Fruit fly (Drosophila melanogaster) whole organism, embryonic: ENCODE data around the gene CG12118.

Experiments
- Atf3 ChIP-seq: fragments of 200-800 bp; sonication (Bioruptor generic); optimal IDR thresholded peaks from 3 replicates; lab custom pipeline; 2016; ENCODE audit warnings: missing biosample characterization, missing genetic modification characterization
- B-H2 ChIP-seq: fragments of 200-800 bp; sonication (Bioruptor generic); optimal IDR thresholded peaks from 2 replicates; lab custom pipeline; 2018; ENCODE audit warnings: missing biosample characterization, mild to moderate bottlenecking, missing genetic modification characterization
- CG11504 ChIP-seq: fragments of 200-800 bp; sonication (Bioruptor generic); optimal IDR thresholded peaks from 3 replicates; lab custom pipeline; 2019; ENCODE audit warnings: missing biosample characterization, mild to moderate bottlenecking, missing genetic modification characterization, moderate library complexity
- CG12391 ChIP-seq: fragments of 200-800 bp; sonication (Bioruptor generic); optimal IDR thresholded peaks from 3 replicates; lab custom pipeline; 2018; ENCODE audit warnings: missing biosample characterization, mild to moderate bottlenecking, missing genetic modification characterization, moderate library complexity
- CG12769 ChIP-seq: fragments of 200-800 bp; sonication (Bioruptor generic); optimal IDR thresholded peaks from 2 replicates; lab custom pipeline; 2019; ENCODE audit warnings: missing biosample characterization, mild to moderate bottlenecking, missing genetic modification characterization, moderate library complexity
- CG13123 ChIP-seq: fragments of 200-800 bp; sonication (Bioruptor generic); optimal IDR thresholded peaks from 2 replicates; lab custom pipeline; 2016; ENCODE audit warnings: missing biosample characterization, missing genetic modification characterization
- CG15011 ChIP-seq: fragments of 200-800 bp; sonication (Bioruptor generic); optimal IDR thresholded peaks from 3 replicates; lab custom pipeline; 2018; ENCODE audit warnings: missing biosample characterization, mild to moderate bottlenecking, missing genetic modification characterization
- CG1647 ChIP-seq: fragments of 200-800 bp; sonication (Bioruptor generic); optimal IDR thresholded peaks from 3 replicates; lab custom pipeline; 2016; ENCODE audit warnings: missing biosample characterization, missing genetic modification characterization
- CG17829 ChIP-seq: fragments of 200-800 bp; optimal IDR thresholded peaks from 2 replicates; lab custom pipeline; 2019; ENCODE audit warnings: missing biosample characterization, mild to moderate bottlenecking, missing genetic modification characterization, moderate library complexity
- CG2199 ChIP-seq: fragments of 200-800 bp; sonication (Bioruptor generic); IDR thresholded peaks from 3 replicates; pipeline ENCODE4 v1.3.6; 2022; ENCODE audit warnings: missing biosample characterization, missing genetic modification characterization
- CG31441 ChIP-seq: fragments of 200-800 bp; sonication (Bioruptor generic); IDR thresholded peaks from 2 replicates; pipeline ENCODE4 v1.3.6; 2022; ENCODE audit warnings: missing biosample characterization, missing genetic modification characterization
- CG3163 ChIP-seq: fragments of 200-800 bp; sonication (Bioruptor generic); optimal IDR thresholded peaks from 3 replicates; lab custom pipeline; 2016; ENCODE audit warnings: missing biosample characterization, missing genetic modification characterization
- CG3281 ChIP-seq: fragments of 200-800 bp; sonication (Bioruptor generic); optimal IDR thresholded peaks from 3 replicates; lab custom pipeline; 2017; ENCODE audit warnings: missing biosample characterization, mild to moderate bottlenecking, missing genetic modification characterization
- CG6175 ChIP-seq: fragments of 200-800 bp; sonication (Bioruptor generic); IDR thresholded peaks from 3 replicates; pipeline ENCODE4 v1.3.6; 2022; ENCODE audit warnings: missing biosample characterization, missing genetic modification characterization
- CG8359 ChIP-seq: fragments of 200-800 bp; sonication (Bioruptor generic); optimal IDR thresholded peaks from 2 replicates; lab custom pipeline; 2017; ENCODE audit warnings: missing biosample characterization, mild to moderate bottlenecking, missing genetic modification characterization, borderline replicate concordance
- CG8924 ChIP-seq: fragments of 200-800 bp; optimal IDR thresholded peaks from 3 replicates; lab custom pipeline; 2019; ENCODE audit warnings: missing biosample characterization, mild to moderate bottlenecking, missing genetic modification characterization, moderate library complexity
- CG9609 ChIP-seq: fragments of 200-800 bp; sonication (Bioruptor generic); optimal IDR thresholded peaks from 3 replicates; lab custom pipeline; 2016; ENCODE audit warnings: missing biosample characterization, missing genetic modification characterization
- CG9797 ChIP-seq: fragments of 200-800 bp; sonication (Bioruptor generic); optimal IDR thresholded peaks from 3 replicates; lab custom pipeline; 2018; ENCODE audit warnings: missing biosample characterization, mild to moderate bottlenecking, missing genetic modification characterization
- CG9876 ChIP-seq: fragments of 200-800 bp; sonication (Bioruptor generic); optimal IDR thresholded peaks from 2 replicates; lab custom pipeline; 2016; ENCODE audit warnings: missing biosample characterization, missing genetic modification characterization
- CkIIα-i1 ChIP-seq: fragments of 200-800 bp; sonication (Bioruptor generic); IDR thresholded peaks from 2 replicates; pipeline ENCODE4 v1.3.6; 2022; ENCODE audit warnings: missing biosample characterization, missing genetic modification characterization
- D19B ChIP-seq: fragments of 200-800 bp; sonication (Bioruptor generic); optimal IDR thresholded peaks from 2 replicates; lab custom pipeline; 2017; ENCODE audit warnings: missing biosample characterization, mild to moderate bottlenecking, missing genetic modification characterization
- Fer1 ChIP-seq: fragments of 200-800 bp; sonication (Bioruptor generic); optimal IDR thresholded peaks from 2 replicates; lab custom pipeline; 2017; ENCODE audit warnings: missing biosample characterization, mild to moderate bottlenecking, missing genetic modification characterization
- H2.0 ChIP-seq: fragments of 200-800 bp; sonication (Bioruptor generic); IDR thresholded peaks from 2 replicates; pipeline ENCODE4 v1.3.6; 2022; ENCODE audit warnings: missing biosample characterization, missing genetic modification characterization
- Hr3 ChIP-seq: fragments of 200-800 bp; sonication (Bioruptor generic); optimal IDR thresholded peaks from 3 replicates; lab custom pipeline; 2016; ENCODE audit warnings: missing biosample characterization, missing genetic modification characterization
- Lpt ChIP-seq: fragments of >200 bp; optimal IDR thresholded peaks from 2 replicates; lab custom pipeline; 2018; ENCODE audit warnings: missing biosample characterization, missing genetic modification characterization
- Mad ChIP-seq: fragments of 200-800 bp; sonication (Bioruptor generic); optimal IDR thresholded peaks from 2 replicates; lab custom pipeline; 2016; ENCODE audit warnings: missing biosample characterization, missing genetic modification characterization
- Max ChIP-seq: fragments of 200-800 bp; sonication (Bioruptor generic); optimal IDR thresholded peaks from 2 replicates; lab custom pipeline; 2016; ENCODE audit warnings: missing biosample characterization, mild to moderate bottlenecking, missing genetic modification characterization
- NC2α ChIP-seq: fragments of 200-800 bp; sonication (Bioruptor generic); optimal IDR thresholded peaks from 2 replicates; lab custom pipeline; 2016; ENCODE audit warnings: missing biosample characterization, missing genetic modification characterization
- Ssrp ChIP-seq: fragments of 200-800 bp; sonication (Bioruptor generic); optimal IDR thresholded peaks from 2 replicates; lab custom pipeline; 2018; ENCODE audit warnings: missing biosample characterization, mild to moderate bottlenecking, missing genetic modification characterization, moderate library complexity
- al ChIP-seq: fragments of 200-800 bp; sonication (Bioruptor generic); IDR thresholded peaks from 2 replicates; pipeline ENCODE4 v1.3.6; 2022; ENCODE audit warnings: missing biosample characterization, missing genetic modification characterization
- ato ChIP-seq: fragments of 200-800 bp; sonication (Bioruptor generic); IDR thresholded peaks from 2 replicates; pipeline ENCODE4 v1.3.6; 2022; ENCODE audit warnings: missing biosample characterization, missing genetic modification characterization; ENCODE audit not compliant: partially characterized antibody
- caup ChIP-seq: fragments of 200-800 bp; sonication (Bioruptor generic); optimal IDR thresholded peaks from 3 replicates; lab custom pipeline; 2017; ENCODE audit warnings: missing biosample characterization, mild to moderate bottlenecking, missing genetic modification characterization, moderate library complexity; ENCODE audit not compliant: severe bottlenecking
- da ChIP-seq: fragments of 200-800 bp; sonication (Bioruptor generic); optimal IDR thresholded peaks from 2 replicates; lab custom pipeline; 2016; ENCODE audit warnings: missing biosample characterization, missing genetic modification characterization
- fd96Cb ChIP-seq: fragments of 200-800 bp; sonication (Bioruptor generic); optimal IDR thresholded peaks from 2 replicates; lab custom pipeline; 2018; ENCODE audit warnings: missing biosample characterization, mild to moderate bottlenecking, missing genetic modification characterization, moderate library complexity
- gce ChIP-seq: fragments of 200-800 bp; sonication (Bioruptor generic); IDR thresholded peaks from 3 replicates; pipeline ENCODE4 v1.3.6; 2022; ENCODE audit warnings: missing biosample characterization, missing genetic modification characterization
- gcm2 ChIP-seq: fragments of 200-800 bp; sonication (Bioruptor generic); optimal IDR thresholded peaks from 2 replicates; lab custom pipeline; 2016; ENCODE audit warnings: missing biosample characterization, missing genetic modification characterization
- gsb-n ChIP-seq: fragments of 200-800 bp; sonication (Bioruptor generic); optimal IDR thresholded peaks from 3 replicates; lab custom pipeline; 2018; ENCODE audit warnings: missing biosample characterization, mild to moderate bottlenecking, missing genetic modification characterization
- h ChIP-seq: fragments of >200 bp; optimal IDR thresholded peaks from 2 replicates; lab custom pipeline; 2017
- insv ChIP-seq, 2 experiments: fragments of 200-800 bp; sonication (Bioruptor generic); optimal IDR thresholded peaks; 3 replicates each; lab custom pipeline; 2016 to 2018; ENCODE audit warnings: missing biosample characterization in 2 of 2, missing genetic modification characterization in 2 of 2
- kni ChIP-seq: fragments of 200-800 bp; sonication (Bioruptor generic); optimal IDR thresholded peaks from 3 replicates; lab custom pipeline; 2017; ENCODE audit warnings: mild to moderate bottlenecking, missing biosample characterization, missing genetic modification reagents, missing genetic modification characterization
- lbe ChIP-seq: fragments of 200-800 bp; sonication (Bioruptor generic); optimal IDR thresholded peaks from 2 replicates; lab custom pipeline; 2016; ENCODE audit warnings: missing biosample characterization, mild to moderate bottlenecking, missing genetic modification characterization
- luna ChIP-seq: fragments of 200-800 bp; sonication (Bioruptor generic); optimal IDR thresholded peaks from 2 replicates; lab custom pipeline; 2016; ENCODE audit warnings: missing biosample characterization, missing genetic modification characterization
- maf-S ChIP-seq: fragments of 200-800 bp; sonication (Bioruptor generic); optimal IDR thresholded peaks from 2 replicates; lab custom pipeline; 2016; ENCODE audit warnings: missing biosample characterization, missing genetic modification characterization
- pita ChIP-seq: fragments of 200-800 bp; sonication (Bioruptor generic); optimal IDR thresholded peaks from 2 replicates; lab custom pipeline; 2017; ENCODE audit warnings: missing biosample characterization, mild to moderate bottlenecking, missing genetic modification characterization
- pros ChIP-seq: fragments of 200-800 bp; sonication (Bioruptor generic); optimal IDR thresholded peaks from 3 replicates; lab custom pipeline; 2019; ENCODE audit warnings: missing biosample characterization, mild to moderate bottlenecking, missing genetic modification characterization, moderate library complexity
- pum ChIP-seq: fragments of 200-800 bp; sonication (Bioruptor generic); optimal IDR thresholded peaks from 2 replicates; lab custom pipeline; 2016; ENCODE audit warnings: missing biosample characterization, missing genetic modification characterization
- rib ChIP-seq: fragments of 200-800 bp; sonication (Bioruptor generic); IDR thresholded peaks from 2 replicates; pipeline ENCODE4 v1.3.6; 2022; ENCODE audit warnings: missing biosample characterization, missing genetic modification characterization
- ro ChIP-seq: fragments of 200-800 bp; sonication (Bioruptor generic); IDR thresholded peaks from 2 replicates; pipeline ENCODE4 v1.3.6; 2022; ENCODE audit warnings: missing biosample characterization, missing genetic modification characterization
- tap ChIP-seq: fragments of 200-800 bp; optimal IDR thresholded peaks from 3 replicates; lab custom pipeline; 2019; ENCODE audit warnings: missing biosample characterization, mild to moderate bottlenecking, missing genetic modification characterization, moderate library complexity
- tin ChIP-seq: fragments of 200-800 bp; sonication (Bioruptor generic); optimal IDR thresholded peaks from 3 replicates; lab custom pipeline; 2016; ENCODE audit warnings: missing biosample characterization, missing genetic modification characterization
- ttk ChIP-seq: fragments of 200-800 bp; sonication (Bioruptor generic); IDR thresholded peaks from 2 replicates; pipeline ENCODE4 v2.1.2; 2022; ENCODE audit warnings: missing biosample characterization, missing genetic modification characterization
- zen2 ChIP-seq: fragments of 200-800 bp; sonication (Bioruptor generic); IDR thresholded peaks from 3 replicates; pipeline ENCODE4 v1.3.6; 2022; ENCODE audit warnings: missing biosample characterization, missing genetic modification characterization; ENCODE audit not compliant: partially characterized antibody

The CG12118 gene

DNA sequence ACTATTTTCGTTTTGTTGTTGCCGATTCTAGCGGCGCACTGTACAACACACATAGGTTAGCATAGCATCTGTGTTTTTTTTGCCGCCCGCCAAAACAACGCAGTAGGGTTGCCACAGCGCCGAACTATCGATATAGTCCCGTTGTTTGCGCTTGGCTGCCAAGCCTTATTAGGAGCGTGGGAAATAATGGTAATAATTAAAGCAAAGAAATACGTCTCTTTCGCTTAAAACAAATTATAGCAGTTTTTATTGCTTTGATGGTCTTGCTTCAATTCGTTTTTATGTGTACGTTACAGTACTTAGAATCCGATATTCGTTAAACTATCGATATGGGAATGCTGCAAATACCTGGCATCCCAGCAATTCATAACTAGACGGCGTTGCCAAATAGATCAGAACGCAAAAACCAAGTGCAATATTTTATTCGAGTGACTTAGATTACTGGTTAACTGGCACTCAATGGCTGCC, 47.2 kb upstream of the CG12118 start, which contains the start of the genes mxc and Larp7 (continued):
- TF ChIP-seq caup = no peak
- TF ChIP-seq insv (GFP tag; optimal IDR thresholded peaks at IDR 0.05; lab: Kevin White, UChicago) = peak in 1 of 2 experiments; percentile 63
- TF ChIP-seq pum (GFP tag; lab: Kevin White, UChicago) = peak; percentile 63
- peak; percentile 63 for TF ChIP-seq tin
- TF ChIP-seq Fer1 (GFP tag; lab: Kevin White, UChicago) = no peak
- TF ChIP-seq CG1647 (GFP tag; lab: Kevin White, UChicago) = peak; percentile 21
- TF ChIP-seq da (GFP tag; lab: Kevin White, UChicago) = peak; percentile 70
- no peak for TF ChIP-seq CG12769 (tag; lab: Kevin White, UChicago)
- peak; percentile 59 for TF ChIP-seq CG17829
- TF ChIP-seq CG9797 (GFP tag; lab: Kevin White, UChicago) = peak; percentile 53
- peak; percentile 65 for TF ChIP-seq CG12391 (tag; lab: Kevin White, UChicago)
- TF ChIP-seq al (GFP tag; lab: Robert Waterston, UW) = peak; percentile 44
- no peak for TF ChIP-seq Lpt (GFP tag; lab: Kevin White, UChicago)
- no peak for TF ChIP-seq lbe (GFP tag; lab: Kevin White, UChicago)
- no peak for TF ChIP-seq gce
- no peak for TF ChIP-seq ttk (GFP tag; lab: Robert Waterston, UW)
- peak; percentile 47 for TF ChIP-seq Mad
- no peak for TF ChIP-seq gsb-n (tag; lab: Kevin White, UChicago)
- TF ChIP-seq CG31441 (GFP tag; lab: Robert Waterston, UW) = no peak
- TF ChIP-seq luna (GFP tag; lab: Kevin White, UChicago) = no peak
- peak; percentile 39 for TF ChIP-seq CG9876 (GFP tag; lab: Kevin White, UChicago)
- peak; percentile 8 for TF ChIP-seq CG13123 (GFP tag; lab: Kevin White, UChicago)
- no peak for TF ChIP-seq CG6175 (GFP tag; lab: Robert Waterston, UW)
- TF ChIP-seq B-H2 (GFP tag; lab: Kevin White, UChicago) = no peak
- TF ChIP-seq ato (GFP tag; lab: Robert Waterston, UW) = no peak
- TF ChIP-seq Atf3 = no peak
- TF ChIP-seq Hr3 = peak; percentile 67
- no peak for TF ChIP-seq CkIIα-i1 (GFP tag; lab: Robert Waterston, UW)
- TF ChIP-seq CG8924 = peak; percentile 53
- TF ChIP-seq CG11504 = no peak
- TF ChIP-seq CG3281 = no peak
- peak; percentile 67; the same call in 1 of the 3 replicates for TF ChIP-seq zen2
- no peak for TF ChIP-seq CG2199 (GFP tag; lab: Robert Waterston, UW)
- TF ChIP-seq Ssrp (tag; lab: Kevin White, UChicago) = peak; percentile 59
- no peak for TF ChIP-seq D19B (GFP tag; lab: Kevin White, UChicago)
- TF ChIP-seq maf-S (GFP tag; lab: Kevin White, UChicago) = peak; percentile 53
- TF ChIP-seq H2.0 = no peak
- peak; percentile 3 for TF ChIP-seq fd96Cb (tag; lab: Kevin White, UChicago)
- TF ChIP-seq kni (GFP tag; lab: Kevin White, UChicago) = peak; percentile 30
- TF ChIP-seq pita = no peak
- TF ChIP-seq Max (GFP tag; lab: Kevin White, UChicago) = peak; percentile 68
- TF ChIP-seq NC2α = no peak
- no peak for TF ChIP-seq h (lab: Kevin White, UChicago)
- no peak for TF ChIP-seq CG15011 (GFP tag; lab: Kevin White, UChicago)
- no peak for TF ChIP-seq ro (GFP tag; lab: Robert Waterston, UW)
- TF ChIP-seq CG9609 (GFP tag; lab: Kevin White, UChicago) = peak; percentile 76
- no peak for TF ChIP-seq pros
- peak; percentile 32 for TF ChIP-seq CG3163 (GFP tag; lab: Kevin White, UChicago)
- TF ChIP-seq rib (GFP tag; lab: Robert Waterston, UW) = peak; percentile 38; the same call in 1 of the 2 replicates
- no peak for TF ChIP-seq gcm2 (GFP tag; lab: Kevin White, UChicago)
- TF ChIP-seq CG8359 (GFP tag; lab: Kevin White, UChicago) = no peak
- no peak for TF ChIP-seq tap
